Fruit fly (Drosophila melanogaster): ENCODE data around the gene alpha-Est10.

Gene alpha-Est10

DNA sequence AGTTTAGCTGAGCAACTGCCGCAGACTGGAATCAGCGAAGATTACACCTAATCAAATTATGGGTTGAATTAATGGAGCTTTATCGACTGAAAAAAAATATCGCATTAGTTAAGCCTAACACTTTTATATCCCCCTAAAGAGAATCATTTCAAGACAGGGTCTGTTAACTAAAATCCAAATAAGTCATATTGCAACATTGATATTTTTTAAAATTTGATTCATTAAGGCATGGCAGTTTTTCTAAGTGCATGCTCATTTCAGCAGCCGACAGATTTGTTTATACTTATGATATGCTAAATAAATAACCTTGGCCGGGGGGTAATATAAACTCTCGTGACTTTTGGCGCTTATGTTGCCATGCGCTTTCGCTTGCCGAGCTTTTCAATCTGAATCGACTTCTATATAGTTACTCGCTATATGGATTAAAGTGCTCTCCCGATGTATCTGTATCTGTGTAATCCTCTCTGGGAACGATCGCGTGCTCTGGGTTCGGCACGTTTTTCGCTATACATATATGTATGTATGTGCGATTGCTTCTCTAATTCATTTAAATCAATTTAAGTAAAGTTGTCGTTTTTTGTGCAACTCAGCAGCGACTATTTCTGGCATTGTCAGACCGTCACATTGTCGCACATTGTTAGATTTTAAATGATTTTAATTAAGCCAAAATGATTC lies 12.8 kb upstream of the alpha-Est10 start (continued):
- TF ChIP-seq CG10366 (GFP tag; IDR thresholded peaks at IDR 0.05) (peak; percentile 74), Awh (GFP tag; IDR thresholded peaks at IDR 0.05) (no peak), Fer2 (tag; optimal IDR thresholded peaks at IDR 0.05) (peak; percentile 45), CG17829 (tag; optimal IDR thresholded peaks at IDR 0.05) (no peak), Hmx (GFP tag; optimal IDR thresholded peaks at IDR 0.05) (peak; percentile 74), CG17328 (GFP tag; IDR thresholded peaks at IDR 0.05) (peak; percentile 69; the same call in 1 of the 2 replicates), Xbp1 (GFP tag; optimal IDR thresholded peaks at IDR 0.05) (peak; percentile 74), chn (GFP tag; optimal IDR thresholded peaks at IDR 0.05) (peak; percentile 23), CG7271 (tag; optimal IDR thresholded peaks at IDR 0.05) (no peak), dpn (GFP tag; optimal IDR thresholded peaks at IDR 0.05) (peak; percentile 83 to 89), CG32772 (GFP tag; IDR thresholded peaks at IDR 0.05) (peak; percentile 59; the same call in 1 of the 2 replicates), CG8281 (tag; optimal IDR thresholded peaks at IDR 0.05) (peak; percentile 37), insv (GFP tag; optimal IDR thresholded peaks at IDR 0.05) (no peak), CG5245 (GFP tag; optimal IDR thresholded peaks at IDR 0.05) (peak; percentile 49), lab (GFP tag; optimal IDR thresholded peaks at IDR 0.05) (peak; percentile 95), tna (GFP tag; IDR thresholded peaks at IDR 0.05; ENCODE audit: partially characterized antibody) (no peak), fu2 (GFP tag; optimal IDR thresholded peaks at IDR 0.05) (peak; percentile 87), Nf-YA (GFP tag; IDR thresholded peaks at IDR 0.05) (no peak), CG4404 (GFP tag; IDR thresholded peaks at IDR 0.05) (peak; percentile 53), CG6683 (GFP tag; optimal IDR thresholded peaks at IDR 0.05) (peak; percentile 63), Jarid2 (GFP tag; optimal IDR thresholded peaks at IDR 0.05) (peak; percentile 40), dimm (GFP tag; IDR thresholded peaks at IDR 0.05) (0 out of 2 replicates have a peak, but pooled peaks have one; percentile 6), H15 (GFP tag; IDR thresholded peaks at IDR 0.05) (peak; percentile 62; the same call in 2 of the 3 replicates), trh (GFP tag; optimal IDR thresholded peaks at IDR 0.05) (peak; percentile 27), HLHmδ (GFP tag; optimal IDR thresholded peaks at IDR 0.05) (no peak), chm (GFP tag; IDR thresholded peaks at IDR 0.05) (no peak), Eip74EF (GFP tag; optimal IDR thresholded peaks at IDR 0.05) (peak in 1 of 2 experiments; percentile 26), CG11696 (GFP tag; IDR thresholded peaks at IDR 0.05) (peak; percentile 57; the same call in 1 of the 2 replicates), corto (GFP tag; optimal IDR thresholded peaks at IDR 0.05) (no peak), Med (GFP tag) (peak; percentile 99), disco-r (GFP tag; optimal IDR thresholded peaks at IDR 0.05) (peak; percentile 59), Mrtf (GFP tag; IDR thresholded peaks at IDR 0.05) (peak; percentile 81; the same call in 2 of the 3 replicates), gro (GFP tag; optimal IDR thresholded peaks at IDR 0.05) (peak; percentile 96), Dad (GFP tag; optimal IDR thresholded peaks at IDR 0.05) (peak; percentile 78), crp (GFP tag; optimal IDR thresholded peaks at IDR 0.05) (peak in 1 of 2 experiments; percentile 19), ind (GFP tag; optimal IDR thresholded peaks at IDR 0.05) (peak; percentile 84), HLH3B (GFP tag; IDR thresholded peaks at IDR 0.05) (peak; percentile 57), CG11093 (GFP tag; IDR thresholded peaks at IDR 0.05) (peak; percentile 21; the same call in 1 of the 3 replicates), scrt (GFP tag; optimal IDR thresholded peaks at IDR 0.05) (peak; percentile 85), caup (GFP tag; optimal IDR thresholded peaks at IDR 0.05; ENCODE audit: severe bottlenecking) (peak; percentile 90), rib (GFP tag; IDR thresholded peaks at IDR 0.05) (peak; percentile 91), Hr3 (GFP tag; optimal IDR thresholded peaks at IDR 0.05) (peak; percentile 62), CHES-1-like (GFP tag; optimal IDR thresholded peaks at IDR 0.05) (peak; percentile 90), NC2α (GFP tag; optimal IDR thresholded peaks at IDR 0.05) (peak; percentile 30), eyg (GFP tag; optimal IDR thresholded peaks at IDR 0.05) (peak; percentile 86), CG7372 (GFP tag; IDR thresholded peaks at IDR 0.05) (peak; percentile 78), yki (optimal IDR thresholded peaks at IDR 0.05) (no peak), Elba2 (GFP tag; optimal IDR thresholded peaks at IDR 0.05) (no peak), CG11723 (GFP tag; optimal IDR thresholded peaks at IDR 0.05) (peak; percentile 23), dati (GFP tag; IDR thresholded peaks at IDR 0.05) (no peak)
